Worm (Caenorhabditis elegans) whole organism, L1 larva: ENCODE data around the gene T04C9.3.
A peak's percentile ranks its signal among the peaks of the same experiment; 100 is the strongest.

ENCODE experiments used
- C34B4.2 ChIP-seq: sonication (generic microtip); optimal IDR thresholded peaks from 2 replicates; lab custom pipeline; 2017; ENCODE audit warnings: mild to moderate bottlenecking, missing genetic modification characterization, missing compliant biosample characterization
- aly-2 ChIP-seq: fragments of 150-350 bp; optimal IDR thresholded peaks from 2 replicates; lab custom pipeline; 2014; ENCODE audit warnings: missing biosample characterization, missing genetic modification characterization
- blmp-1 ChIP-seq: fragments of 150-350 bp; optimal IDR thresholded peaks from 2 replicates; lab custom pipeline; 2014; ENCODE audit warnings: missing biosample characterization, missing genetic modification characterization
- ceh-82 ChIP-seq, 3 experiments: fragments of 150-350 bp in 1 of 3; sonication (generic microtip) in 2 of 3; optimal IDR thresholded peaks; 2 replicates each; lab custom pipeline; 2014 to 2017; ENCODE audit warnings: missing biosample characterization in 3 of 3, missing genetic modification characterization in 3 of 3
- dpl-1 ChIP-seq, 3 experiments: fragments of 150-350 bp in 2 of 3; sonication (generic microtip) in 1 of 3; optimal IDR thresholded peaks; 2 replicates each; lab custom pipeline; 2014 to 2017; ENCODE audit warnings: missing biosample characterization in 3 of 3, missing genetic modification characterization in 3 of 3, missing genetic modification reagents in 3 of 3
- efl-1 ChIP-seq, 4 experiments: fragments of 150-350 bp; optimal IDR thresholded peaks in 3 of 4; peaks in 1 of 4; 1 replicate in 1 of 4; 2 replicates in 3 of 4; lab custom pipeline; 2014; ENCODE audit warnings: missing biosample characterization in 2 of 4, missing genetic modification characterization in 2 of 4, missing genetic modification reagents in 2 of 4
- egl-27 ChIP-seq, 2 experiments: fragments of 150-350 bp in 1 of 2; sonication (generic microtip); optimal IDR thresholded peaks; 3 replicates each; lab custom pipeline; 2017 to 2018; ENCODE audit warnings: missing biosample characterization in 2 of 2, missing genetic modification characterization in 2 of 2, missing genetic modification reagents in 2 of 2
- elt-3 ChIP-seq, 6 experiments: fragments of 150-350 bp in 1 of 6; sonication (generic microtip); optimal IDR thresholded peaks; 2 replicates each; lab custom pipeline; 2017 to 2018; ENCODE audit warnings: missing biosample characterization in 6 of 6, missing genetic modification characterization in 6 of 6, inconsistent platforms in 1 of 6
- ets-5 ChIP-seq: fragments of 200-800 bp; sonication (Bioruptor generic); IDR thresholded peaks from 2 replicates; pipeline ENCODE4 v1.3.6; 2022; ENCODE audit warnings: missing genetic modification characterization, missing compliant biosample characterization
- fkh-4 ChIP-seq: sonication (generic microtip); optimal IDR thresholded peaks from 2 replicates; lab custom pipeline; 2016; ENCODE audit warnings: missing compliant biosample characterization, missing genetic modification characterization, borderline replicate concordance
- fos-1 ChIP-seq: fragments of 150-350 bp; optimal IDR thresholded peaks from 2 replicates; lab custom pipeline; 2014; ENCODE audit warnings: missing biosample characterization, missing genetic modification characterization
- lin-13 ChIP-seq: fragments of 150-350 bp; optimal IDR thresholded peaks from 2 replicates; lab custom pipeline; 2014; ENCODE audit warnings: missing biosample characterization, missing genetic modification reagents, missing genetic modification characterization
- lin-14 ChIP-seq: fragments of 200-800 bp; sonication (Bioruptor generic); optimal IDR thresholded peaks from 2 replicates; lab custom pipeline; 2018; ENCODE audit warnings: mild to moderate bottlenecking, missing genetic modification characterization, moderate library complexity, missing compliant biosample characterization
- lin-15B ChIP-seq: fragments of 150-350 bp; sonication (generic microtip); optimal IDR thresholded peaks from 3 replicates; lab custom pipeline; 2014; ENCODE audit warnings: missing biosample characterization, missing genetic modification characterization
- lin-35 ChIP-seq, 2 experiments: fragments of 150-350 bp; optimal IDR thresholded peaks; 2 replicates each; lab custom pipeline; 2014; ENCODE audit warnings: missing biosample characterization in 2 of 2, missing genetic modification characterization in 2 of 2, missing genetic modification reagents in 2 of 2
- lir-3 ChIP-seq: sonication (generic microtip); optimal IDR thresholded peaks from 2 replicates; lab custom pipeline; 2016; ENCODE audit warnings: mild to moderate bottlenecking, missing genetic modification characterization, moderate library complexity, missing compliant biosample characterization; ENCODE audit not compliant: poor library complexity
- lsy-2 ChIP-seq, 2 experiments: fragments of 150-350 bp; optimal IDR thresholded peaks; 2 replicates each; lab custom pipeline; 2014; ENCODE audit warnings: missing biosample characterization in 2 of 2, missing genetic modification characterization in 2 of 2
- mep-1 ChIP-seq: fragments of 150-350 bp; optimal IDR thresholded peaks from 2 replicates; lab custom pipeline; 2014; ENCODE audit warnings: missing biosample characterization, missing genetic modification characterization
- nhr-12 ChIP-seq: sonication (generic microtip); optimal IDR thresholded peaks from 2 replicates; lab custom pipeline; 2017; ENCODE audit warnings: missing biosample characterization, missing genetic modification characterization
- nhr-20 ChIP-seq: sonication (generic microtip); optimal IDR thresholded peaks from 2 replicates; lab custom pipeline; 2016; ENCODE audit warnings: mild to moderate bottlenecking, missing genetic modification characterization, missing compliant biosample characterization
- nhr-71 ChIP-seq: sonication (generic microtip); optimal IDR thresholded peaks from 2 replicates; lab custom pipeline; 2016; ENCODE audit warnings: mild to moderate bottlenecking, missing genetic modification characterization, moderate library complexity, missing compliant biosample characterization
- nhr-76 ChIP-seq: sonication (generic microtip); optimal IDR thresholded peaks from 2 replicates; lab custom pipeline; 2017; ENCODE audit warnings: missing biosample characterization, missing genetic modification characterization
- nhr-84 ChIP-seq: sonication (generic microtip); optimal IDR thresholded peaks from 2 replicates; lab custom pipeline; 2017; ENCODE audit warnings: missing biosample characterization, missing genetic modification characterization
- nhr-85 ChIP-seq: sonication (generic microtip); peaks from one replicate; lab custom pipeline; 2016; ENCODE audit warnings: missing genetic modification characterization, inconsistent platforms, missing compliant biosample characterization
- pag-3 ChIP-seq: sonication (generic microtip); optimal IDR thresholded peaks from 2 replicates; lab custom pipeline; 2017; ENCODE audit warnings: missing genetic modification characterization, mild to moderate bottlenecking, missing compliant biosample characterization, antibody characterized with exemption, borderline replicate concordance; ENCODE audit not compliant: insufficient read depth
- rnt-1 ChIP-seq: sonication (generic microtip); optimal IDR thresholded peaks from 2 replicates; lab custom pipeline; 2016; ENCODE audit warnings: mild to moderate bottlenecking, missing genetic modification characterization, moderate library complexity, missing compliant biosample characterization
- snpc-4 ChIP-seq: fragments of 150-350 bp; optimal IDR thresholded peaks from 2 replicates; lab custom pipeline; 2014; ENCODE audit warnings: missing biosample characterization, missing genetic modification characterization
- snu-23 ChIP-seq: sonication (generic microtip); optimal IDR thresholded peaks from 2 replicates; lab custom pipeline; 2016; ENCODE audit warnings: missing genetic modification characterization, missing compliant biosample characterization
- sptf-1 ChIP-seq: fragments of 150-350 bp; optimal IDR thresholded peaks from 2 replicates; lab custom pipeline; 2014; ENCODE audit warnings: missing biosample characterization, missing genetic modification characterization
- swsn-7 ChIP-seq: sonication (generic microtip); optimal IDR thresholded peaks from 2 replicates; lab custom pipeline; 2016; ENCODE audit warnings: missing genetic modification characterization, missing compliant biosample characterization
- tbx-2 ChIP-seq: sonication (generic microtip); optimal IDR thresholded peaks from 2 replicates; lab custom pipeline; 2016; ENCODE audit warnings: missing genetic modification characterization, missing compliant biosample characterization
- unc-130 ChIP-seq: fragments of 150-350 bp; optimal IDR thresholded peaks from 2 replicates; lab custom pipeline; 2017; ENCODE audit warnings: missing biosample characterization, missing genetic modification characterization, inconsistent platforms
- unc-86 ChIP-seq: sonication (generic microtip); optimal IDR thresholded peaks from 2 replicates; lab custom pipeline; 2016; ENCODE audit warnings: missing genetic modification characterization, missing compliant biosample characterization
- unc-98 ChIP-seq: fragments of 200-800 bp; sonication (Bioruptor generic); IDR thresholded peaks from 2 replicates; pipeline ENCODE4 v1.3.6; 2022; ENCODE audit warnings: missing genetic modification characterization, missing compliant biosample characterization
- vab-15 ChIP-seq: sonication (generic microtip); optimal IDR thresholded peaks from 2 replicates; lab custom pipeline; 2017; ENCODE audit warnings: missing genotype, mild to moderate bottlenecking, missing genetic modification characterization, missing compliant biosample characterization
- xbp-1 ChIP-seq: sonication (generic microtip); optimal IDR thresholded peaks from 2 replicates; lab custom pipeline; 2016; ENCODE audit warnings: missing genetic modification characterization, missing compliant biosample characterization
- ztf-11 ChIP-seq, 2 experiments: sonication (generic microtip); optimal IDR thresholded peaks; 2 replicates each; lab custom pipeline; 2016 to 2017; ENCODE audit warnings: missing genetic modification characterization in 2 of 2, missing biosample characterization in 1 of 2, missing compliant biosample characterization in 1 of 2

T04C9.3 gene

DNA sequence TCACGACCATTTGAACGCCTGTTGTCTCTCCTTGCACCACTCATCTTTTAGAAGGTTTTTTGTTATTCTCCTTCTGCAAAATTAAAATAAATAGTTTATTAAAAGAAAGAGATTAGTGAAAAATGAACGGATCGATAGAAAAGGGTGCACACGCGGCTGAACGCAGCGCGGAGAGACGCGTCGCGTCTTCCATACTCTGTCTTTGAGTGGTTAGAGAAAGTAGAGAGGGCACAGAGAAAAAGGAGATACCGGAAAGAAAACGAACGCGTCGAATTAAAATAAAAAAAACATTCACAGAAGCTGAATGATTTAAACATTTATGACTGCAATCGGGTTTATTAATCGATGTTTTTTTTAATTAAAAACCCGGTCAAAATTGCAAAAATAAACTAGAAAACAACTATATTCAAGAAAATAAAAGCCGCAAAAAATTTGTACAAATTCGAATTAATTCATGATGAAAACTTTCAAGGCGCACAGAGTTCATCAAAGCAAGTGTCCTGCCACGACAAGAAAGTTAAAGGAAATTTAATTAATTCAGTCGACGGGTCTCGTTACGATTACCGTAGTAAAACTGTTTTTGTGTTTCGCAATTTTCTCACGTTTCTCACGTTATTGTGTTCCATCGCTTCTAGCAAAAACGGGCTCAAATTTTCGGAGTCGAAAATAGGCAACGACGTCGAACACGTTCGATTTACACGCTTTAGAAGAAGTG is 27.1 kb upstream of the T04C9.3 start, which contains the start of the genes nono-1 and nop-1:
Gene nono-1, minus strand, starts transcription at position 75 of the 715 bp plus-strand sequence.
Gene nop-1, plus strand, starts transcription at position 551 of the 715 bp plus-strand sequence.
- TF ChIP-seq C34B4.2 (tag; lab: Kevin White, UChicago) (no peak), ztf-11 (tag; optimal IDR thresholded peaks at IDR 0.05; lab: Kevin White, UChicago) (no peak), blmp-1 (tag; lab: Kevin White, UChicago) (peak; percentile 70), mep-1 (tag; lab: Kevin White, UChicago) (peak; percentile 56), lin-14 (GFP tag; lab: Kevin White, UChicago) (peak; percentile 56), swsn-7 (tag; lab: Kevin White, UChicago) (no peak)
- TF ChIP-seq, all 84 proteins: peak for 3

DNA sequence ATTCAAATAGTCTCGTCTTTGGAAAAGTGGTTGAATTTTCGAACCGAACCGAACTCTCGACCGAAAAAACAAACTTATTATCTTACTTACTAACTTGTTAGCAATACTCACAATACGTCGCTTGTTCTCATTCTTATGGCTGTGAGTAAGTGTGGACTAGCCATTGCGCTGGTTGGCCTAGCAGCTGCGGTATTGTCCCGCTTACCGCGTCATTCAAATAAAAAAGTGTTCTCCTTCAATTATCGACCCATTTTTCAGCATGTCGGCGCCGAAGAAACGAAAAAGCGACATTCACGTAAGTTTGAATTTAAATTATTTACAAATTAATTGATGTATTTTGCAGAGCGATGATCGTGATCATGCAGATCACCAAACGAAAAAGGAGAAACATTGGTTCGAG is 26.4 kb upstream of the T04C9.3 start:
- TF ChIP-seq aly-2 (tag; lab: Kevin White, UChicago) (no peak), rnt-1 (tag; lab: Kevin White, UChicago) (peak; percentile 39), lin-14 (GFP tag; lab: Kevin White, UChicago) (peak; percentile 11), snu-23 (GFP tag; lab: Kevin White, UChicago) (no peak), ceh-82 (tag; optimal IDR thresholded peaks at IDR 0.05; lab: Kevin White, UChicago) (no peak), fos-1 (tag; lab: Kevin White, UChicago) (no peak), lsy-2 (tag; optimal IDR thresholded peaks at IDR 0.05; lab: Kevin White, UChicago) (peak in 1 of 2 experiments; percentile 20), lin-35 (GFP tag; optimal IDR thresholded peaks at IDR 0.05; lab: Kevin White, UChicago) (peak; percentile 56 to 90), nhr-84 (tag; lab: Kevin White, UChicago) (no peak), unc-98 (GFP tag; lab: Robert Waterston, UW) (no peak), egl-27 (tag; optimal IDR thresholded peaks at IDR 0.05; lab: Kevin White, UChicago) (no peak), efl-1 (optimal IDR thresholded peaks at IDR 0.05; lab: Kevin White, UChicago) (peak; percentile 4 to 74), efl-1 (GFP tag; optimal IDR thresholded peaks at IDR 0.05 in 1 of 2; lab: Kevin White, UChicago) (peak; percentile 69 to 98), sptf-1 (tag; lab: Kevin White, UChicago) (no peak), dpl-1 (GFP tag; optimal IDR thresholded peaks at IDR 0.05; lab: Kevin White, UChicago) (peak; percentile 1 to 76 (median 71)), lin-15B (tag; lab: Kevin White, UChicago) (peak; percentile 6), unc-130 (tag; lab: Kevin White, UChicago) (no peak)
- TF ChIP-seq, all 84 proteins: peak for 7

DNA sequence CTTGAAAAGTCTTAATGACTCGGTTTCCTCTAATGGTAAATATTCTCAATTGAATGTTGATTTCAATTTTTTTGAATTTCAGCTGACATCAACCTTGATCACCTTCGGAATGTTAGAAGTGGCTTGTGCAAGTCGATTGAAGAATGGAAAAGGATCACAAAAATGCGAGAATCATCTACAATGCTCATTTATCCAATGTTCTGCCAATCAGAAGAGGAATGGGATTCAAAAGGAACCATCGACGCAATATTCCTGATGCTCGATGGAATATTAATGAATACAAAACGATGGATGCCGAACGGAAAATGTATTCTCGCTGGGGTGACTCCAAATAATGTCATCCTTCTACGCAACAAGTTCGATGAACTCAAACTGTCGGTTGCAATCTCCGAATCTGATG is 23.9 kb upstream of the T04C9.3 start:
- TF ChIP-seq snpc-4 = no peak
- TF ChIP-seq lir-3 (tag; lab: Kevin White, UChicago) = no peak
- no peak for TF ChIP-seq ets-5
- no peak for TF ChIP-seq lin-15B (tag; lab: Kevin White, UChicago)
- no peak for TF ChIP-seq xbp-1
- no peak for TF ChIP-seq nhr-12 (tag; lab: Kevin White, UChicago)
- TF ChIP-seq vab-15 = no peak
- no peak for TF ChIP-seq pag-3 (tag; lab: Kevin White, UChicago)
- no peak for TF ChIP-seq nhr-76 (tag; lab: Kevin White, UChicago)

DNA sequence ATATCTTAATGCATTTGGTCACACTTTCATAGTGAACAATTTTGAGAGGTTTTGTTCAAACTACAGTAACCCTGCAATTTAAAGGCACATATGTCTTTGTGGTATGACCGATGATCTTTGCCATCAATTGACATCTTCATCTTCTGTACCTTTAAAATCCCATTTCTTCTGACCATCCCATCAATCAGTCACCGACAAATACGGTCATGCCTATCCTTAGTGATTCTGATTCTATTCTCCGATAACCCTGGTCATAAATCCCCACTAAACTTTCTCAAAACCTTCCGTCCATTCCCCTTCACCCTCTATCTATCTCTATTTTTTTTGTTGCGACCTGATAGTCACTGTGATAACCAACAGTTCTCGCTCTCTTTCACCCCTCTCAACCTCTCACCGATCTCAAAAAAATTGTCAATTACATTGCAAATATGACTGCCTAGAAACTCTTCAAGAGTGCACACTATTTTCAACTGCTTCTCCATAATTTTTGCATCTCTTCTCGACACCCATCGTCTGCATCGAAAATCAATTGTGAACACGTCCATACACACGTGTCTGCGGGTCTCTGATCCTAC is 21.3 kb upstream of the T04C9.3 start:
- peak; percentile 72 for TF ChIP-seq nhr-85 (tag; lab: Kevin White, UChicago)
- peak; percentile 40 for TF ChIP-seq lin-14 (GFP tag; lab: Kevin White, UChicago)
- TF ChIP-seq fkh-4 = no peak
- peak; percentile 6 for TF ChIP-seq snu-23 (GFP tag; lab: Kevin White, UChicago)
- peak; percentile 9 for TF ChIP-seq nhr-20 (tag; lab: Kevin White, UChicago)
- TF ChIP-seq unc-86 (tag; lab: Kevin White, UChicago) = no peak
- TF ChIP-seq elt-3 (tag; optimal IDR thresholded peaks at IDR 0.05; lab: Kevin White, UChicago) = peak in 3 of 6 experiments; percentile 10 to 53 (median 11)
- TF ChIP-seq xbp-1 = no peak
- TF ChIP-seq tbx-2 = no peak
- TF ChIP-seq unc-98 (GFP tag; lab: Robert Waterston, UW) = no peak
- TF ChIP-seq C34B4.2 (tag; lab: Kevin White, UChicago) = no peak
- TF ChIP-seq nhr-71 = peak; percentile 20
- peak in 1 of 2 experiments; percentile 24 for TF ChIP-seq lsy-2 (tag; optimal IDR thresholded peaks at IDR 0.05; lab: Kevin White, UChicago)
- TF ChIP-seq lin-13 = no peak
- peak; percentile 91 for TF ChIP-seq blmp-1 (tag; lab: Kevin White, UChicago)
